Fruit fly (Drosophila melanogaster) whole organism, adult: ENCODE data around the gene CG15529.

Experiments
- CG11617 ChIP-seq: fragments of 200-800 bp; sonication (Bioruptor generic); optimal IDR thresholded peaks from 2 replicates; lab custom pipeline; 2017; ENCODE audit warnings: mild to moderate bottlenecking, missing biosample characterization, missing genetic modification reagents, missing genetic modification characterization
- CG12768 ChIP-seq: fragments of 200-800 bp; sonication (Bioruptor generic); optimal IDR thresholded peaks from 2 replicates; lab custom pipeline; 2017; ENCODE audit warnings: missing biosample characterization, missing genetic modification characterization, mild to moderate bottlenecking, moderate library complexity, missing genetic modification reagents
- CG14711 ChIP-seq: fragments of 200-800 bp; sonication (Bioruptor generic); optimal IDR thresholded peaks from 2 replicates; lab custom pipeline; 2018; ENCODE audit warnings: missing biosample characterization, mild to moderate bottlenecking, missing genetic modification characterization, moderate library complexity
- CG1620 ChIP-seq: fragments of 200-800 bp; sonication (Bioruptor generic); optimal IDR thresholded peaks from 2 replicates; lab custom pipeline; 2016; ENCODE audit warnings: missing biosample characterization, missing genetic modification characterization
- CG33017 ChIP-seq: fragments of 200-800 bp; sonication (Bioruptor generic); optimal IDR thresholded peaks from 2 replicates; lab custom pipeline; 2018; ENCODE audit warnings: missing biosample characterization, mild to moderate bottlenecking, missing genetic modification characterization, moderate library complexity
- Clk ChIP-seq: fragments of 200-800 bp; sonication (Bioruptor generic); optimal IDR thresholded peaks from 2 replicates; lab custom pipeline; 2017; ENCODE audit warnings: missing biosample characterization, missing genetic modification characterization
- Crg-1 ChIP-seq: fragments of 200-800 bp; sonication (Bioruptor generic); optimal IDR thresholded peaks from 2 replicates; lab custom pipeline; 2016; ENCODE audit warnings: missing biosample characterization, missing genetic modification characterization
- bab1 ChIP-seq: fragments of 200-800 bp; sonication (Bioruptor generic); optimal IDR thresholded peaks from 3 replicates; lab custom pipeline; 2019; ENCODE audit warnings: missing biosample characterization, mild to moderate bottlenecking, missing genetic modification characterization, moderate library complexity
- cic ChIP-seq: fragments of 200-800 bp; sonication (Bioruptor generic); optimal IDR thresholded peaks from 2 replicates; lab custom pipeline; 2017; ENCODE audit warnings: missing biosample characterization, mild to moderate bottlenecking, missing genetic modification characterization, moderate library complexity
- cnc ChIP-seq, 2 experiments: fragments of >200 bp; optimal IDR thresholded peaks; 2 replicates each; lab custom pipeline; 2017
- kay ChIP-seq: fragments of 200-800 bp; sonication (Bioruptor generic); peaks from one replicate; lab custom pipeline; 2016; ENCODE audit warnings: missing biosample characterization, missing genetic modification characterization, borderline replicate concordance
- ovo ChIP-seq: fragments of 200-800 bp; sonication (Bioruptor generic); optimal IDR thresholded peaks from 2 replicates; lab custom pipeline; 2016; ENCODE audit warnings: missing biosample characterization, missing genetic modification characterization
- tj ChIP-seq: fragments of 200-800 bp; sonication (Bioruptor generic); optimal IDR thresholded peaks from 3 replicates; lab custom pipeline; 2017; ENCODE audit warnings: missing biosample characterization, mild to moderate bottlenecking, missing genetic modification characterization, moderate library complexity
- toe ChIP-seq: fragments of 200-800 bp; sonication (Bioruptor generic); optimal IDR thresholded peaks from 2 replicates; lab custom pipeline; 2016; ENCODE audit warnings: missing biosample characterization, missing genetic modification characterization

dm6 chr3R:30197796-30198195, 45.9 kb downstream of the CG15529 start:
- TF ChIP-seq CG14711, result no peak
- no peak for TF ChIP-seq bab1 (GFP tag; lab: Kevin White, UChicago)
- TF ChIP-seq Crg-1, result no peak
- TF ChIP-seq toe, result no peak
- no peak for TF ChIP-seq CG12768 (GFP tag; lab: Kevin White, UChicago)
- no peak for TF ChIP-seq tj (GFP tag; lab: Kevin White, UChicago)
- TF ChIP-seq CG1620 (GFP tag; lab: Kevin White, UChicago), result no peak
- TF ChIP-seq ovo (GFP tag; lab: Kevin White, UChicago), result no peak
- TF ChIP-seq CG33017, result no peak
- TF ChIP-seq CG11617 (GFP tag; lab: Kevin White, UChicago), result no peak
- TF ChIP-seq cic (GFP tag; lab: Kevin White, UChicago), result no peak
- TF ChIP-seq cnc (optimal IDR thresholded peaks at IDR 0.05; lab: Kevin White, UChicago), result no peak
- no peak for TF ChIP-seq Clk (GFP tag; lab: Kevin White, UChicago)
- no peak for TF ChIP-seq kay (GFP tag; lab: Kevin White, UChicago)
